Fruit fly (Drosophila melanogaster) whole organism, adult: ENCODE results near the gene CG6912.
A peak's percentile ranks its signal among the peaks of the same experiment; 100 is the strongest.

Experiments
- CG11617 ChIP-seq: fragments of 200-800 bp; sonication (Bioruptor generic); optimal IDR thresholded peaks from 2 replicates; lab custom pipeline; 2017; ENCODE audit warnings: mild to moderate bottlenecking, missing biosample characterization, missing genetic modification reagents, missing genetic modification characterization
- CG12768 ChIP-seq: fragments of 200-800 bp; sonication (Bioruptor generic); optimal IDR thresholded peaks from 2 replicates; lab custom pipeline; 2017; ENCODE audit warnings: missing biosample characterization, missing genetic modification characterization, mild to moderate bottlenecking, moderate library complexity, missing genetic modification reagents
- CG14711 ChIP-seq: fragments of 200-800 bp; sonication (Bioruptor generic); optimal IDR thresholded peaks from 2 replicates; lab custom pipeline; 2018; ENCODE audit warnings: missing biosample characterization, mild to moderate bottlenecking, missing genetic modification characterization, moderate library complexity
- CG1620 ChIP-seq: fragments of 200-800 bp; sonication (Bioruptor generic); optimal IDR thresholded peaks from 2 replicates; lab custom pipeline; 2016; ENCODE audit warnings: missing biosample characterization, missing genetic modification characterization
- CG33017 ChIP-seq: fragments of 200-800 bp; sonication (Bioruptor generic); optimal IDR thresholded peaks from 2 replicates; lab custom pipeline; 2018; ENCODE audit warnings: missing biosample characterization, mild to moderate bottlenecking, missing genetic modification characterization, moderate library complexity
- CG5204 ChIP-seq: fragments of 200-800 bp; sonication (Bioruptor generic); optimal IDR thresholded peaks from 2 replicates; lab custom pipeline; 2016; ENCODE audit warnings: missing biosample characterization, missing genetic modification characterization
- CG7045 ChIP-seq: fragments of 200-800 bp; sonication (Bioruptor generic); optimal IDR thresholded peaks from 2 replicates; lab custom pipeline; 2017; ENCODE audit warnings: missing biosample characterization, mild to moderate bottlenecking, missing genetic modification characterization
- CG7101 ChIP-seq: fragments of 200-800 bp; sonication (Bioruptor generic); optimal IDR thresholded peaks from 2 replicates; lab custom pipeline; 2018; ENCODE audit warnings: missing biosample characterization, mild to moderate bottlenecking, missing genetic modification characterization, moderate library complexity
- Clk ChIP-seq: fragments of 200-800 bp; sonication (Bioruptor generic); optimal IDR thresholded peaks from 2 replicates; lab custom pipeline; 2017; ENCODE audit warnings: missing biosample characterization, missing genetic modification characterization
- Crg-1 ChIP-seq: fragments of 200-800 bp; sonication (Bioruptor generic); optimal IDR thresholded peaks from 2 replicates; lab custom pipeline; 2016; ENCODE audit warnings: missing biosample characterization, missing genetic modification characterization
- Hr96 ChIP-seq: fragments of 200-800 bp; sonication (Bioruptor generic); optimal IDR thresholded peaks from 2 replicates; lab custom pipeline; 2016; ENCODE audit warnings: missing biosample characterization, missing genetic modification characterization
- Mnt ChIP-seq: fragments of 200-800 bp; sonication (Bioruptor generic); optimal IDR thresholded peaks from 2 replicates; lab custom pipeline; 2016; ENCODE audit warnings: missing biosample characterization, mild to moderate bottlenecking, missing genetic modification characterization
- bab1 ChIP-seq: fragments of 200-800 bp; sonication (Bioruptor generic); optimal IDR thresholded peaks from 3 replicates; lab custom pipeline; 2019; ENCODE audit warnings: missing biosample characterization, mild to moderate bottlenecking, missing genetic modification characterization, moderate library complexity
- cic ChIP-seq: fragments of 200-800 bp; sonication (Bioruptor generic); optimal IDR thresholded peaks from 2 replicates; lab custom pipeline; 2017; ENCODE audit warnings: missing biosample characterization, mild to moderate bottlenecking, missing genetic modification characterization, moderate library complexity
- cnc ChIP-seq, 2 experiments: fragments of >200 bp; optimal IDR thresholded peaks; 2 replicates each; lab custom pipeline; 2017
- kay ChIP-seq: fragments of 200-800 bp; sonication (Bioruptor generic); peaks from one replicate; lab custom pipeline; 2016; ENCODE audit warnings: missing biosample characterization, missing genetic modification characterization, borderline replicate concordance
- ovo ChIP-seq: fragments of 200-800 bp; sonication (Bioruptor generic); optimal IDR thresholded peaks from 2 replicates; lab custom pipeline; 2016; ENCODE audit warnings: missing biosample characterization, missing genetic modification characterization
- pad ChIP-seq: fragments of 200-800 bp; sonication (Bioruptor generic); optimal IDR thresholded peaks from 3 replicates; lab custom pipeline; 2017; ENCODE audit warnings: missing biosample characterization, missing genetic modification characterization, mild to moderate bottlenecking, moderate library complexity, missing genetic modification reagents
- tj ChIP-seq: fragments of 200-800 bp; sonication (Bioruptor generic); optimal IDR thresholded peaks from 3 replicates; lab custom pipeline; 2017; ENCODE audit warnings: missing biosample characterization, mild to moderate bottlenecking, missing genetic modification characterization, moderate library complexity
- toe ChIP-seq: fragments of 200-800 bp; sonication (Bioruptor generic); optimal IDR thresholded peaks from 2 replicates; lab custom pipeline; 2016; ENCODE audit warnings: missing biosample characterization, missing genetic modification characterization

The CG6912 gene

DNA sequence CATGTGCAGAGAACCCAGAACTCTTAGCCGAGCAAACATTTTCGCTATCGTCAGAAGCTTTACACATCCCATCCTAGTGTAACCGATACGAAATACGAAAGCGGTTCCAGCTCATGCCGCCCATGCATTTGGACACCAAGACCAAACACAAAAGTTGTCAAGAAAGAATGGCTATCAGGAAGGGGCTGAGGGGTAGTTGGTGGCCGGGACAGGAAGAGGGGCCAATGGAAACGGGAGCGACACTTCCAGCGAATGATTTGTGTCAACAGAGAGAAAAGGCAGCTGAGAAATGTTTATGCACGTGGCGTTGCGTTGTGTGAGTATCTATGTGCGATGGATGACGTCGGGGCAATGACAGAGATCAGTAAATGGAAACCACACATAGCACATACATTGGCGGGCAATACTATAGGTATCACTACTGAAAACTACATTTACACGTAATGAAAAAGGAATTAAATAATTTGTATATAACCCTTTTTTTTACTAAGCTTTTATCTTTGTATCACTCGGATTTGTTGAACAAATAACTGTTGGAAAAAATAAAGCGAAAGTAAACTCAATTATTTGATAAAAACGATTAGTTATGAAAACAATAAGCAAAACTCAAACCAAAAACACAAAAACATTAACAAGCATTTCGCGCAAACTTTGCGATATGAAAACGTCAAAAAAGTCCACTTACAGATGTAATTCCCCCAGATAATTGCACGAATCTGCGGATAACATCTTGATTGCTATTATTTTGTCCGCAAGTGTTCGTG lies 22.2 kb downstream of the CG6912 start:
- peak; percentile 19 for TF ChIP-seq CG11617
- no peak for TF ChIP-seq Hr96 (GFP tag; lab: Kevin White, UChicago)
- peak; percentile 29 for TF ChIP-seq CG5204 (GFP tag; lab: Kevin White, UChicago)
- no peak for TF ChIP-seq tj (GFP tag; lab: Kevin White, UChicago)
- no peak for TF ChIP-seq CG14711 (tag; lab: Kevin White, UChicago)
- TF ChIP-seq cic (GFP tag; lab: Kevin White, UChicago), result no peak
- TF ChIP-seq bab1 (GFP tag; lab: Kevin White, UChicago), result peak; percentile 71
- peak; percentile 5 for TF ChIP-seq Mnt (GFP tag; lab: Kevin White, UChicago)
- no peak for TF ChIP-seq ovo
- no peak for TF ChIP-seq cnc (optimal IDR thresholded peaks at IDR 0.05; lab: Kevin White, UChicago)
- TF ChIP-seq kay (GFP tag; lab: Kevin White, UChicago), result peak; percentile 7
- TF ChIP-seq Crg-1 (GFP tag; lab: Kevin White, UChicago), result no peak
- TF ChIP-seq CG7045 (GFP tag; lab: Kevin White, UChicago), result peak; percentile 8
- TF ChIP-seq Clk (GFP tag; lab: Kevin White, UChicago), result no peak
- TF ChIP-seq toe (GFP tag; lab: Kevin White, UChicago), result peak; percentile 2
- peak; percentile 28 for TF ChIP-seq CG7101
- TF ChIP-seq CG12768, result no peak
- TF ChIP-seq CG1620 (GFP tag; lab: Kevin White, UChicago), result no peak
- no peak for TF ChIP-seq CG33017 (tag; lab: Kevin White, UChicago)
- TF ChIP-seq pad (GFP tag; lab: Kevin White, UChicago), result no peak

DNA sequence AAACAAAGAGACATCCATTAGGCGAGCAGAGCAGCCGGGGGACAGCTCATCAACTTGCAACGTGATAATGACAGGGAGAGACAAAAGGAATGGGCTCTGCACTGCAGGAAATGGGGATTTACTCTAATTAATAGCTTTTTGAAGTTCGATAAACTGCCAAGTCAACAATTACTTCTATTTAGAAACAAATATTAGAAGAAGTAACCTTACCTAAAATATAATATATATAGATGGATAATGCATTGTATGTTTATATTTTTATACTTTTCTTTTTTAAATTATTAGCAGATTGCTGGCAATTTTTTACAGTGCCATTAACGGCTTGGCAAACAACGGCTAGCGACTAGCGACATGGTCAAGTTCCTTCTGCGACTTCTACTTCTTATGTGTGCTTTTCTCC lies 23.2 kb downstream of the CG6912 start:
- TF ChIP-seq CG1620 (GFP tag; lab: Kevin White, UChicago) (no peak), Crg-1 (GFP tag; lab: Kevin White, UChicago) (no peak), CG33017 (tag; lab: Kevin White, UChicago) (no peak), Mnt (GFP tag; lab: Kevin White, UChicago) (no peak), CG14711 (tag; lab: Kevin White, UChicago) (no peak), CG7045 (GFP tag; lab: Kevin White, UChicago) (no peak), CG5204 (GFP tag; lab: Kevin White, UChicago) (no peak), pad (GFP tag; lab: Kevin White, UChicago) (no peak)

DNA sequence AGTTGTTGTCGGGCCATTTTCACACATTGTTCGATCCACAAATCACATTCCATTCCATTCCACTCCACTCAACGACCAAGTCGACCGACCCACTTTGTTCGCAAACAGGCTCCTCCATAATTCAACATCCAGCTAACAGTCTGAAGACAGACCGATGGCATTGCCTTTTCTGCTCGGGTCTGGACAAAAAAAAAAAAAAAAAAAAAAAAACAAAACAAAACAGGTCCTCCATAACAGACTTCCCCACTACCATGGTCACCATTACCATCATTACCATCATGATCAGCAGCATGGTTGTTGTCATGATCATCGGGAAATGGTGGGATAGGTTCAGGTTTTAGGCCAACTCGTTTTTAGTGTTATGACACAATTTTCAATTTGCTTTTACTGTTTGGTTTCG lies 24.6 kb downstream of the CG6912 start:
- TF ChIP-seq CG14711 (tag; lab: Kevin White, UChicago) (no peak), pad (GFP tag; lab: Kevin White, UChicago) (no peak), CG12768 (no peak), kay (GFP tag; lab: Kevin White, UChicago) (no peak), CG1620 (GFP tag; lab: Kevin White, UChicago) (no peak), toe (GFP tag; lab: Kevin White, UChicago) (no peak), Hr96 (GFP tag; lab: Kevin White, UChicago) (no peak)

DNA sequence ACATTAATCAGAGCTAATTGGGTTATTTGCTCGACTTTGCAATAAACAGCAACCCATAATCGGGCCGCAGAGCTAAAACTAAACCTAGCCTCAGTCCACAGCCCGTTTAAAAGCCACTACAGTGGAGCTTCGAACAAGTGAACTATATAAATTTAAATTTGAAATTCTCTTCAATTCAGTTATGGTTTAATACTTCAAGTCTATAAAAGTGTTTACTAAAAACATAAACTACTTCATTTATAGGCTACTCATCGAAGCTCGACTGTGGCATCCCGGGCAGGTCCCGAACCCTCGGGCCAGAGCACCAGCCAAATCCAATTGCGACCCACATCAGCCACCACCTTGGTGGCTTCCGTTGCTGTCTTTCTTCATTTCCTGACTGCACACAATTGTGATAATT lies 26.7 kb downstream of the CG6912 start:
- TF ChIP-seq kay (GFP tag; lab: Kevin White, UChicago) (peak; percentile 51), tj (GFP tag; lab: Kevin White, UChicago) (no peak), ovo (no peak), CG5204 (GFP tag; lab: Kevin White, UChicago) (peak; percentile 42), CG7101 (peak; percentile 23), Hr96 (GFP tag; lab: Kevin White, UChicago) (no peak), CG7045 (GFP tag; lab: Kevin White, UChicago) (peak; percentile 7)

DNA sequence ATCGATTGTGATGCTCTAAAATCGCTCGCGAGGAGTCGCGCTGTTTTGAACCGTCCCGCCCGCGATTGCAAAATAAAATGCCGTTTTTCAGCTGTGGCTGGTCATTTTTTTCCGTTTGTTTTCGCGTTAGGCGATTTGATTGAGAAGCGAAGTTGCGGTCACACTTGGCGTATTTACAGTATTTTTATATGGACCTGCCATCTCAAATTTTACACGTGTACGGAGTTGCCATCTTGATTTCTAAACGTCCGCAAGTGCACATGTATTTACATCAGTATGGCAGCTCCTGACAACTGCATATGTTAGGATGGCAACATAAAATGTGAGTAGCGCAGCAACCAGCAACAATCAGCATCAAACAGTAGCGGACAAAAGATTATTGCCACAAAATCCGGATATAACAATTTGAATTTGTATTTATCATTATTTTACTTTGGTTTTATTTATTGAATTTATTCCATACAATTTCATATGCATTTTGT lies 41.2 kb downstream of the CG6912 start, which contains the start of gene CG6966:
TSS of gene CG6966 (minus strand) at position 82 of the 482 bp plus-strand sequence.
- peak; percentile 89 for TF ChIP-seq CG7045 (GFP tag; lab: Kevin White, UChicago)
- TF ChIP-seq CG11617, result peak; percentile 85
- TF ChIP-seq CG33017 (tag; lab: Kevin White, UChicago), result peak; percentile 83
- peak; percentile 42 for TF ChIP-seq tj (GFP tag; lab: Kevin White, UChicago)
- TF ChIP-seq cnc (optimal IDR thresholded peaks at IDR 0.05; lab: Kevin White, UChicago), result no peak
- peak; percentile 77 for TF ChIP-seq CG14711 (tag; lab: Kevin White, UChicago)
- TF ChIP-seq bab1 (GFP tag; lab: Kevin White, UChicago), result peak; percentile 93
- TF ChIP-seq CG7101, result peak; percentile 95
- TF ChIP-seq Mnt (GFP tag; lab: Kevin White, UChicago), result peak; percentile 93
- peak; percentile 86 for TF ChIP-seq cic (GFP tag; lab: Kevin White, UChicago)
- peak; percentile 67 for TF ChIP-seq CG12768
- no peak for TF ChIP-seq kay (GFP tag; lab: Kevin White, UChicago)
- peak; percentile 84 for TF ChIP-seq Clk (GFP tag; lab: Kevin White, UChicago)
- TF ChIP-seq pad (GFP tag; lab: Kevin White, UChicago), result peak; percentile 81
- TF ChIP-seq Hr96 (GFP tag; lab: Kevin White, UChicago), result peak; percentile 94
- TF ChIP-seq ovo, result peak; percentile 97
- TF ChIP-seq CG5204 (GFP tag; lab: Kevin White, UChicago), result peak; percentile 94
- TF ChIP-seq CG1620 (GFP tag; lab: Kevin White, UChicago), result peak; percentile 98
- peak; percentile 92 for TF ChIP-seq toe (GFP tag; lab: Kevin White, UChicago)
- peak; percentile 93 for TF ChIP-seq Crg-1 (GFP tag; lab: Kevin White, UChicago)

DNA sequence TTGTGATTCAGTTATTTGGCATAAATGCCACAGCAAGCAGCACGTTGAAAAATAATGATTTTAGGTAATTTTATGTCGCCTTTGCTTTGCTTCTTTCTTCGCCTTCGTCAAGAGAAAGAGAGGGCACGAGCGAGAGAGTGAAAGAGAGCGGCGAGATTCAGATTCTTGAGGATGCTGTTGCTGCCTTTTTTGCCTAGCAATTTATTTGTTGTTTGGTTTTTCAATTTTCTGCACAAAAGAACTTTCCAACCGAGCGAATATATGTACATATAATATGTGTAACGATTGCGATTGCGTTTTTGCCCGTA lies 41.9 kb downstream of the CG6912 start:
- no peak for TF ChIP-seq Clk (GFP tag; lab: Kevin White, UChicago)
- no peak for TF ChIP-seq CG5204 (GFP tag; lab: Kevin White, UChicago)
- TF ChIP-seq bab1 (GFP tag; lab: Kevin White, UChicago), result no peak
- no peak for TF ChIP-seq CG12768
- no peak for TF ChIP-seq kay (GFP tag; lab: Kevin White, UChicago)
- no peak for TF ChIP-seq ovo
- TF ChIP-seq Hr96 (GFP tag; lab: Kevin White, UChicago), result no peak
- TF ChIP-seq Mnt (GFP tag; lab: Kevin White, UChicago), result no peak
- TF ChIP-seq cic (GFP tag; lab: Kevin White, UChicago), result no peak
- TF ChIP-seq tj (GFP tag; lab: Kevin White, UChicago), result no peak
- no peak for TF ChIP-seq CG7045 (GFP tag; lab: Kevin White, UChicago)
- TF ChIP-seq pad (GFP tag; lab: Kevin White, UChicago), result no peak
- no peak for TF ChIP-seq cnc (optimal IDR thresholded peaks at IDR 0.05; lab: Kevin White, UChicago)
- no peak for TF ChIP-seq CG1620 (GFP tag; lab: Kevin White, UChicago)
- TF ChIP-seq Crg-1 (GFP tag; lab: Kevin White, UChicago), result no peak
- TF ChIP-seq CG11617, result no peak
- no peak for TF ChIP-seq CG7101
- no peak for TF ChIP-seq toe (GFP tag; lab: Kevin White, UChicago)
